Worm (Caenorhabditis elegans): ENCODE results near the gene nspc-14.
A peak's percentile ranks its signal among the peaks of the same experiment; 100 is the strongest.

The nspc-14 gene

ce11 chrX:12347822-12348221 is 11.0 kb downstream of the nspc-14 start (continued):
- TF ChIP-seq Y48G9A.11 (GFP tag; IDR thresholded peaks at IDR 0.05) (peak; percentile 67), rbr-2 (tag; optimal IDR thresholded peaks at IDR 0.05) (peak; percentile 28), F49E8.2 (tag; optimal IDR thresholded peaks at IDR 0.05; ENCODE audit: borderline replicate concordance) (no peak), egl-27 (tag; optimal IDR thresholded peaks at IDR 0.05) (no peak), lin-39 (tag; optimal IDR thresholded peaks at IDR 0.05) (no peak), nhr-41 (GFP tag; IDR thresholded peaks at IDR 0.05) (no peak), lin-13 (GFP tag; optimal IDR thresholded peaks at IDR 0.05) (peak; percentile 14), daf-12 (tag; optimal IDR thresholded peaks at IDR 0.05) (no peak), mep-1 (tag; optimal IDR thresholded peaks at IDR 0.05) (no peak), tra-1 (GFP tag; IDR thresholded peaks at IDR 0.05) (peak; percentile 63; the same call in 1 of the 2 replicates), Y75B8A.6 (GFP tag; IDR thresholded peaks at IDR 0.05) (0 out of 2 replicates have a peak, but pooled peaks have one; percentile 50), nhr-6 (tag; optimal IDR thresholded peaks at IDR 0.05) (peak; percentile 32), nhr-28 (tag; optimal IDR thresholded peaks at IDR 0.05) (peak; percentile 56), daf-8 (GFP tag; IDR thresholded peaks at IDR 0.05) (no peak)

- TF ChIP-seq aha-1 (tag) (peak; percentile 10), pqm-1 (tag; optimal IDR thresholded peaks at IDR 0.05) (no peak)
Measured at ce11 chrX:12346729-12347128, 12.1 kb downstream of the nspc-14 start, which contains the start of gene F42F12.11. Gene F42F12.11, plus strand, starts transcription at chrX:12347029.

ce11 chrX:12343279-12343678 is 15.6 kb downstream of the nspc-14 start, which contains the start of the genes nspc-9 and nspc-10:
Gene nspc-9, minus strand, starts transcription at chrX:12343379.
Gene nspc-10, plus strand, starts transcription at chrX:12343609.
- TF ChIP-seq lin-13 (GFP tag; optimal IDR thresholded peaks at IDR 0.05) = no peak

- no peak for TF ChIP-seq aly-2 (tag; optimal IDR thresholded peaks at IDR 0.05)
- no peak for TF ChIP-seq F37D6.2 (tag; optimal IDR thresholded peaks at IDR 0.05)
- no peak for TF ChIP-seq lin-15B (tag; optimal IDR thresholded peaks at IDR 0.05)
- no peak for TF ChIP-seq Y105C5A.15 (GFP tag; IDR thresholded peaks at IDR 0.05)
- TF ChIP-seq sdz-12 (GFP tag; optimal IDR thresholded peaks at IDR 0.05) = no peak
- no peak for TF ChIP-seq F44E2.7 (GFP tag; IDR thresholded peaks at IDR 0.05)
Measured at ce11 chrX:12341338-12341737, 17.5 kb downstream of the nspc-14 start, which contains the start of gene zig-2. Gene zig-2, minus strand, starts transcription at chrX:12341438.

- peak; percentile 73; the same call in 1 of the 2 replicates for TF ChIP-seq pha-4 (GFP tag; IDR thresholded peaks at IDR 0.05)
- TF ChIP-seq pha-4 (tag; optimal IDR thresholded peaks at IDR 0.05) = no peak
- peak; percentile 74 for TF ChIP-seq daf-19 (GFP tag; conservative IDR thresholded peaks at IDR 0.05)
- TF ChIP-seq sdz-12 (GFP tag; optimal IDR thresholded peaks at IDR 0.05) = no peak
- peak; percentile 39 for TF ChIP-seq duxl-1 (tag; optimal IDR thresholded peaks at IDR 0.05; ENCODE audit: poor library complexity)
- no peak for TF ChIP-seq T26A8.4 (GFP tag; IDR thresholded peaks at IDR 0.05)
- TF ChIP-seq ctbp-1 (GFP tag; IDR thresholded peaks at IDR 0.05) = no peak
- TF ChIP-seq snpc-1.2 (GFP tag; IDR thresholded peaks at IDR 0.05) = peak; percentile 88
- 0 out of 2 replicates have a peak, but pooled peaks have one; percentile 47 for TF ChIP-seq nhr-42 (GFP tag; IDR thresholded peaks at IDR 0.05)
- peak in 1 of 2 experiments; percentile 2 for TF ChIP-seq mdl-1 (tag; optimal IDR thresholded peaks at IDR 0.05)
- peak; percentile 4 for TF ChIP-seq spr-1 (tag; optimal IDR thresholded peaks at IDR 0.05)
- peak; percentile 8 to 30 for TF ChIP-seq daf-16 (GFP tag; optimal IDR thresholded peaks at IDR 0.05)
- no peak for TF ChIP-seq daf-16 (tag; optimal IDR thresholded peaks at IDR 0.05)
- TF ChIP-seq dmd-9 (GFP tag; IDR thresholded peaks at IDR 0.05) = 0 out of 2 replicates have a peak, but pooled peaks have one; percentile 21
- TF ChIP-seq nhr-48 (tag; optimal IDR thresholded peaks at IDR 0.05) = peak; percentile 43
- 0 out of 2 replicates have a peak, but pooled peaks have one; percentile 5 for TF ChIP-seq ceh-44 (GFP tag; IDR thresholded peaks at IDR 0.05)
- 0 out of 2 replicates have a peak, but pooled peaks have one; percentile 47 for TF ChIP-seq Y75B8A.6 (GFP tag; IDR thresholded peaks at IDR 0.05)
Measured at ce11 chrX:12337846-12338490, 20.9 kb downstream of the nspc-14 start, which contains the start of gene srd-44. Gene srd-44, plus strand, starts transcription at chrX:12338440.

Measured in whole organism, L4 larva.